Fruit fly (Drosophila melanogaster) whole organism, embryonic: ENCODE results near the gene CG14961.
A peak's percentile ranks its signal among the peaks of the same experiment; 100 is the strongest.

Experiments
- Abd-B ChIP-seq: fragments of 200-800 bp; sonication (Bioruptor generic); optimal IDR thresholded peaks from 2 replicates; lab custom pipeline; 2018; ENCODE audit warnings: missing biosample characterization, mild to moderate bottlenecking, missing genetic modification characterization, moderate library complexity
- Adf1 ChIP-seq: fragments of 200-800 bp; sonication (Bioruptor generic); IDR thresholded peaks from 2 replicates; pipeline ENCODE4 v1.3.6; 2022; ENCODE audit warnings: missing biosample characterization, missing genetic modification characterization
- B-H2 ChIP-seq: fragments of 200-800 bp; sonication (Bioruptor generic); optimal IDR thresholded peaks from 2 replicates; lab custom pipeline; 2018; ENCODE audit warnings: missing biosample characterization, mild to moderate bottlenecking, missing genetic modification characterization
- BtbVII ChIP-seq: fragments of 200-800 bp; sonication (Bioruptor generic); optimal IDR thresholded peaks from 3 replicates; lab custom pipeline; 2017; ENCODE audit warnings: missing biosample characterization, mild to moderate bottlenecking, missing genetic modification characterization
- CG11456 ChIP-seq: fragments of 200-800 bp; sonication (Bioruptor generic); IDR thresholded peaks from 3 replicates; pipeline ENCODE4 v1.3.6; 2022; ENCODE audit warnings: missing biosample characterization, missing genetic modification characterization
- CG1233 ChIP-seq: fragments of 200-800 bp; sonication (Bioruptor generic); optimal IDR thresholded peaks from 4 replicates; lab custom pipeline; 2018; ENCODE audit warnings: missing biosample characterization, mild to moderate bottlenecking, missing genetic modification characterization
- CG13296 ChIP-seq: fragments of 200-800 bp; sonication (Bioruptor generic); optimal IDR thresholded peaks from 3 replicates; lab custom pipeline; 2018; ENCODE audit warnings: missing biosample characterization, mild to moderate bottlenecking, missing genetic modification characterization
- CG14014 ChIP-seq: fragments of 200-800 bp; sonication (Bioruptor generic); IDR thresholded peaks from 2 replicates; pipeline ENCODE4 v1.3.6; 2022; ENCODE audit warnings: missing biosample characterization, missing genetic modification characterization
- CG14860 ChIP-seq: fragments of 200-800 bp; sonication (Bioruptor generic); IDR thresholded peaks from 3 replicates; pipeline ENCODE4 v1.3.6; 2022; ENCODE audit warnings: missing biosample characterization, missing genetic modification characterization; ENCODE audit not compliant: partially characterized antibody
- CG14965 ChIP-seq: fragments of 200-800 bp; sonication (Bioruptor generic); optimal IDR thresholded peaks from 2 replicates; lab custom pipeline; 2016; ENCODE audit warnings: missing biosample characterization, missing genetic modification characterization, borderline replicate concordance
- CG15514 ChIP-seq: fragments of 200-800 bp; sonication (Bioruptor generic); optimal IDR thresholded peaks from 3 replicates; lab custom pipeline; 2017; ENCODE audit warnings: missing biosample characterization, missing genetic modification characterization, mild to moderate bottlenecking, moderate library complexity, missing genetic modification reagents
- CG17361 ChIP-seq: fragments of 200-800 bp; sonication (Bioruptor generic); IDR thresholded peaks from 3 replicates; pipeline ENCODE4 v1.3.6; 2022; ENCODE audit warnings: missing biosample characterization, missing genetic modification characterization
- CG2678 ChIP-seq: fragments of 200-800 bp; sonication (Bioruptor generic); optimal IDR thresholded peaks from 3 replicates; lab custom pipeline; 2019; ENCODE audit warnings: missing biosample characterization, mild to moderate bottlenecking, missing genetic modification characterization, moderate library complexity
- CG2712 ChIP-seq: fragments of 200-800 bp; optimal IDR thresholded peaks from 3 replicates; lab custom pipeline; 2019; ENCODE audit warnings: missing biosample characterization, mild to moderate bottlenecking, missing genetic modification characterization, moderate library complexity
- CG30020 ChIP-seq: fragments of 200-800 bp; optimal IDR thresholded peaks from 2 replicates; lab custom pipeline; 2019; ENCODE audit warnings: missing biosample characterization, mild to moderate bottlenecking, missing genetic modification characterization, moderate library complexity
- CG31365 ChIP-seq: fragments of 200-800 bp; sonication (Bioruptor generic); optimal IDR thresholded peaks from 2 replicates; lab custom pipeline; 2018; ENCODE audit warnings: missing biosample characterization, mild to moderate bottlenecking, missing genetic modification characterization
- CG3407 ChIP-seq: fragments of 200-800 bp; sonication (Bioruptor generic); optimal IDR thresholded peaks from 2 replicates; lab custom pipeline; 2018; ENCODE audit warnings: missing biosample characterization, mild to moderate bottlenecking, missing genetic modification characterization
- CG34224 ChIP-seq: fragments of 200-800 bp; sonication (Bioruptor generic); IDR thresholded peaks from 3 replicates; pipeline ENCODE4 v1.3.6; 2022; ENCODE audit warnings: missing biosample characterization, missing genetic modification characterization; ENCODE audit not compliant: partially characterized antibody
- CG6254 ChIP-seq: fragments of 200-800 bp; sonication (Bioruptor generic); optimal IDR thresholded peaks from 3 replicates; lab custom pipeline; 2017; ENCODE audit warnings: mild to moderate bottlenecking, missing biosample characterization, missing genetic modification reagents, missing genetic modification characterization
- CG6813 ChIP-seq: fragments of 200-800 bp; sonication (Bioruptor generic); optimal IDR thresholded peaks from 2 replicates; lab custom pipeline; 2017; ENCODE audit warnings: missing biosample characterization, missing genetic modification characterization, mild to moderate bottlenecking, moderate library complexity, missing genetic modification reagents
- CG7271 ChIP-seq: fragments of 200-800 bp; sonication (Bioruptor generic); optimal IDR thresholded peaks from 2 replicates; lab custom pipeline; 2018; ENCODE audit warnings: missing biosample characterization, mild to moderate bottlenecking, missing genetic modification characterization, moderate library complexity
- CG9727 ChIP-seq: fragments of 200-800 bp; sonication (Bioruptor generic); optimal IDR thresholded peaks from 3 replicates; lab custom pipeline; 2017; ENCODE audit warnings: missing biosample characterization, mild to moderate bottlenecking, missing genetic modification characterization
- E2f2 ChIP-seq: fragments of 200-800 bp; sonication (Bioruptor generic); IDR thresholded peaks from 2 replicates; pipeline ENCODE4 v1.3.6; 2022; ENCODE audit warnings: missing biosample characterization, missing genetic modification characterization
- Gug ChIP-seq: fragments of 200-800 bp; sonication (Bioruptor generic); IDR thresholded peaks from 4 replicates; pipeline ENCODE4 v1.3.6; 2022; ENCODE audit warnings: missing biosample characterization, missing genetic modification characterization
- Hmx ChIP-seq: fragments of 200-800 bp; sonication (Bioruptor generic); optimal IDR thresholded peaks from 2 replicates; lab custom pipeline; 2016; ENCODE audit warnings: missing biosample characterization, missing genetic modification characterization
- MTF-1 ChIP-seq: fragments of 200-800 bp; sonication (Bioruptor generic); optimal IDR thresholded peaks from 2 replicates; lab custom pipeline; 2018; ENCODE audit warnings: missing biosample characterization, mild to moderate bottlenecking, missing genetic modification characterization, borderline replicate concordance
- Max ChIP-seq: fragments of 200-800 bp; sonication (Bioruptor generic); optimal IDR thresholded peaks from 2 replicates; lab custom pipeline; 2016; ENCODE audit warnings: missing biosample characterization, mild to moderate bottlenecking, missing genetic modification characterization
- NK7.1 ChIP-seq: fragments of 200-800 bp; sonication (Bioruptor generic); optimal IDR thresholded peaks from 3 replicates; lab custom pipeline; 2016; ENCODE audit warnings: missing biosample characterization, missing genetic modification characterization
- Oaz ChIP-seq: fragments of 200-800 bp; sonication (Bioruptor generic); IDR thresholded peaks from 2 replicates; pipeline ENCODE4 v1.3.6; 2022; ENCODE audit warnings: missing biosample characterization, missing genetic modification characterization
- Oli ChIP-seq: fragments of 200-800 bp; sonication (Bioruptor generic); optimal IDR thresholded peaks from 2 replicates; lab custom pipeline; 2018; ENCODE audit warnings: missing biosample characterization, mild to moderate bottlenecking, missing genetic modification characterization, moderate library complexity
- Rfx ChIP-seq: fragments of 200-800 bp; sonication (Bioruptor generic); IDR thresholded peaks from 2 replicates; pipeline ENCODE4 v1.3.6; 2022; ENCODE audit warnings: missing biosample characterization, missing genetic modification characterization
- Ssrp ChIP-seq: fragments of 200-800 bp; sonication (Bioruptor generic); optimal IDR thresholded peaks from 2 replicates; lab custom pipeline; 2018; ENCODE audit warnings: missing biosample characterization, mild to moderate bottlenecking, missing genetic modification characterization, moderate library complexity
- bsh ChIP-seq, 2 experiments: fragments of 200-800 bp; sonication (Bioruptor generic); optimal IDR thresholded peaks; 2 replicates each; lab custom pipeline; 2017 to 2018; ENCODE audit warnings: mild to moderate bottlenecking in 2 of 2, missing biosample characterization in 2 of 2, missing genetic modification characterization in 2 of 2, moderate library complexity in 1 of 2
- cwo ChIP-seq: fragments of 200-800 bp; sonication (Bioruptor generic); optimal IDR thresholded peaks from 3 replicates; lab custom pipeline; 2017; ENCODE audit warnings: missing biosample characterization, missing genetic modification characterization, mild to moderate bottlenecking, moderate library complexity, missing genetic modification reagents
- disco-r ChIP-seq: fragments of 200-800 bp; sonication (Bioruptor generic); optimal IDR thresholded peaks from 2 replicates; lab custom pipeline; 2016; ENCODE audit warnings: missing biosample characterization, missing genetic modification characterization
- dmrt11E ChIP-seq: fragments of 200-800 bp; sonication (Bioruptor generic); optimal IDR thresholded peaks from 3 replicates; lab custom pipeline; 2018; ENCODE audit warnings: missing biosample characterization, mild to moderate bottlenecking, missing genetic modification characterization, moderate library complexity
- ems ChIP-seq: fragments of 200-800 bp; sonication (Bioruptor generic); optimal IDR thresholded peaks from 3 replicates; lab custom pipeline; 2016; ENCODE audit warnings: missing biosample characterization, missing genetic modification characterization
- gcm ChIP-seq: fragments of 200-800 bp; sonication (Bioruptor generic); optimal IDR thresholded peaks from 2 replicates; lab custom pipeline; 2019; ENCODE audit warnings: missing biosample characterization, mild to moderate bottlenecking, missing genetic modification characterization, moderate library complexity
- gcm2 ChIP-seq: fragments of 200-800 bp; sonication (Bioruptor generic); optimal IDR thresholded peaks from 2 replicates; lab custom pipeline; 2016; ENCODE audit warnings: missing biosample characterization, missing genetic modification characterization
- grau ChIP-seq: fragments of 200-800 bp; optimal IDR thresholded peaks from 3 replicates; lab custom pipeline; 2019; ENCODE audit warnings: missing biosample characterization, mild to moderate bottlenecking, missing genetic modification characterization, moderate library complexity
- gt ChIP-seq: fragments of 200-800 bp; sonication (Bioruptor generic); IDR thresholded peaks from 2 replicates; pipeline ENCODE4 v1.3.6; 2022; ENCODE audit warnings: missing biosample characterization, missing genetic modification characterization
- ham ChIP-seq: fragments of 200-800 bp; sonication (Bioruptor generic); IDR thresholded peaks from 2 replicates; pipeline ENCODE4 v1.3.6; 2022; ENCODE audit warnings: missing biosample characterization, missing genetic modification characterization
- jing ChIP-seq: fragments of 200-800 bp; sonication (Bioruptor generic); optimal IDR thresholded peaks from 2 replicates; lab custom pipeline; 2018; ENCODE audit warnings: missing biosample characterization, mild to moderate bottlenecking, missing genetic modification characterization
- nmo ChIP-seq: fragments of 200-800 bp; sonication (Bioruptor generic); optimal IDR thresholded peaks from 2 replicates; lab custom pipeline; 2018; ENCODE audit warnings: missing biosample characterization, mild to moderate bottlenecking, missing genetic modification characterization, moderate library complexity
- ro ChIP-seq: fragments of 200-800 bp; sonication (Bioruptor generic); IDR thresholded peaks from 2 replicates; pipeline ENCODE4 v1.3.6; 2022; ENCODE audit warnings: missing biosample characterization, missing genetic modification characterization
- scrt ChIP-seq: fragments of 200-800 bp; sonication (Bioruptor generic); optimal IDR thresholded peaks from 2 replicates; lab custom pipeline; 2018; ENCODE audit warnings: missing biosample characterization, mild to moderate bottlenecking, missing genetic modification characterization, moderate library complexity
- sima ChIP-seq: fragments of 200-800 bp; sonication (Bioruptor generic); optimal IDR thresholded peaks from 2 replicates; lab custom pipeline; 2016; ENCODE audit warnings: missing biosample characterization, missing genetic modification characterization
- sug ChIP-seq: fragments of 200-800 bp; optimal IDR thresholded peaks from 2 replicates; lab custom pipeline; 2019; ENCODE audit warnings: missing biosample characterization, mild to moderate bottlenecking, missing genetic modification characterization, moderate library complexity
- vvl ChIP-seq: fragments of 200-800 bp; sonication (Bioruptor generic); IDR thresholded peaks from 2 replicates; pipeline ENCODE4 v1.3.6; 2022; ENCODE audit warnings: missing biosample characterization, missing genetic modification characterization
- wdn ChIP-seq: fragments of 200-800 bp; sonication (Bioruptor generic); IDR thresholded peaks from 2 replicates; pipeline ENCODE4 v1.3.6; 2022; ENCODE audit warnings: missing biosample characterization, missing genetic modification characterization

CG14961 gene

dm6 chr3L:3377965-3378292 lies 48.1 kb downstream of the CG14961 start, which contains the start of gene Ids (continued):
- TF ChIP-seq Ssrp (tag; lab: Kevin White, UChicago) (peak; percentile 58), Adf1 (GFP tag; lab: Robert Waterston, UW) (peak; percentile 43; the same call in 1 of the 2 replicates), NK7.1 (GFP tag; lab: Kevin White, UChicago) (no peak), CG14965 (GFP tag; lab: Kevin White, UChicago) (no peak), gcm2 (GFP tag; lab: Kevin White, UChicago) (peak; percentile 14), scrt (peak; percentile 42), vvl (GFP tag; lab: Robert Waterston, UW) (peak; percentile 86), ems (GFP tag; lab: Kevin White, UChicago) (peak; percentile 41), CG1233 (peak; percentile 20), CG6813 (GFP tag; lab: Kevin White, UChicago) (peak; percentile 49), CG11456 (peak; percentile 71; the same call in 2 of the 3 replicates), cwo (GFP tag; lab: Kevin White, UChicago) (peak; percentile 56), CG7271 (tag; lab: Kevin White, UChicago) (no peak), Abd-B (GFP tag; lab: Kevin White, UChicago) (peak; percentile 55), grau (tag; lab: Kevin White, UChicago) (peak; percentile 47), BtbVII (peak; percentile 70), CG2678 (peak; percentile 76), sima (GFP tag; lab: Kevin White, UChicago) (no peak), sug (peak; percentile 5), ro (peak; percentile 36; the same call in 1 of the 2 replicates), CG31365 (no peak), nmo (GFP tag; lab: Kevin White, UChicago) (peak; percentile 70), gt (GFP tag; lab: Robert Waterston, UW) (no peak), Rfx (GFP tag; lab: Robert Waterston, UW) (peak; percentile 84), jing (no peak), CG2712 (peak; percentile 77), CG14014 (peak; percentile 75), disco-r (GFP tag; lab: Kevin White, UChicago) (no peak), Gug (GFP tag; lab: Robert Waterston, UW) (peak; percentile 30; the same call in 1 of the 4 replicates), CG30020 (no peak), wdn (peak; percentile 72; the same call in 1 of the 2 replicates), Oaz (GFP tag; lab: Robert Waterston, UW) (peak; percentile 39; the same call in 1 of the 2 replicates), Max (peak; percentile 6), CG6254 (GFP tag; lab: Kevin White, UChicago) (peak; percentile 63), Hmx (GFP tag; lab: Kevin White, UChicago) (peak; percentile 3), CG9727 (peak; percentile 69), Oli (tag; lab: Kevin White, UChicago) (peak; percentile 75), CG34224 (GFP tag; lab: Robert Waterston, UW) (no peak), CG13296 (peak; percentile 63), bsh (GFP tag; optimal IDR thresholded peaks at IDR 0.05; lab: Kevin White, UChicago) (peak; percentile 7 to 77), B-H2 (GFP tag; lab: Kevin White, UChicago) (no peak), gcm (GFP tag; lab: Kevin White, UChicago) (peak; percentile 58), CG3407 (GFP tag; lab: Kevin White, UChicago) (peak; percentile 58), dmrt11E (tag; lab: Kevin White, UChicago) (peak; percentile 48), CG14860 (GFP tag; lab: Robert Waterston, UW) (no peak), ham (GFP tag; lab: Robert Waterston, UW) (no peak), MTF-1 (GFP tag; lab: Kevin White, UChicago) (no peak), E2f2 (GFP tag; lab: Robert Waterston, UW) (peak; percentile 65), CG17361 (GFP tag; lab: Robert Waterston, UW) (peak; percentile 72), CG15514 (GFP tag; lab: Kevin White, UChicago) (peak; percentile 61)
